Worm (Caenorhabditis elegans): ENCODE measurements around the gene Y7A5A.20.

ce11 chrX:15794977-15795376 lies 33.2 kb upstream of the Y7A5A.20 start, which contains the start of gene Y7A5A.10:
- TF ChIP-seq tab-1 (GFP tag; IDR thresholded peaks at IDR 0.05): no peak
- TF ChIP-seq ztf-23 (GFP tag; IDR thresholded peaks at IDR 0.05): no peak
- no peak for TF ChIP-seq cog-1 (tag; optimal IDR thresholded peaks at IDR 0.05)
- no peak for TF ChIP-seq ztf-29 (GFP tag; IDR thresholded peaks at IDR 0.05)
- no peak for TF ChIP-seq ref-1 (GFP tag; conservative IDR thresholded peaks at IDR 0.05)
- TF ChIP-seq flt-1 (GFP tag; IDR thresholded peaks at IDR 0.05): no peak
- no peak for TF ChIP-seq T22C8.4 (GFP tag; IDR thresholded peaks at IDR 0.05)
- no peak for TF ChIP-seq klf-2 (GFP tag; conservative IDR thresholded peaks at IDR 0.05)

Measured in whole organism, midembryonic.